Worm (Caenorhabditis elegans): Measurements from ENCODE around the gene F44E7.9.
"Not testable (repeated sequence)": the region's sequence is repeated elsewhere in the genome, so short reads cannot be mapped to it uniquely, and the experiment has no call there.

F44E7.9 gene

DNA sequence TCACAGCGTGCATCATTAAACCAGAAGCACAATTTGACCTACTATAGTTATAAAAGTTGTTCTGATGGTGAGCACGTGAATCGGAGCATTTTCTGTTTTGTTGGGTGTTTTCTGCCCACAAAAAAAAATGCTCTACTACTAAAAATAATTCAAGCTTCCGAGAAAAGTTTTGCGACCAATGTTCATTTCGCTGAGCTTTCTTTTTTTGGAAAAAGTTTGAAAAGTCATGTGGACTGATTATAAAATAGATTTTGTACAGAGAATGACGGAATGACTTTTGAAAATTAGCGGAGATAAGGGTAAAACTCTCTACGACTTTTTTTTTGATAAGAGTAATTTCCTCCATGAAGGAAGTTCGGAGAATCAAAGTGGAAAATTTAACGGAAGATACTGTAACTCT, 21.5 kb upstream of the F44E7.9 start:
- TF ChIP-seq nhr-25 (tag; optimal IDR thresholded peaks at IDR 0.05), result no peak
- TF ChIP-seq sma-9 (GFP tag; optimal IDR thresholded peaks at IDR 0.05), result peak; percentile 54
- TF ChIP-seq sma-9 (tag; optimal IDR thresholded peaks at IDR 0.05), result no peak
- TF ChIP-seq crh-2 (tag; optimal IDR thresholded peaks at IDR 0.05), result peak; percentile 20
- peak; percentile 41 for TF ChIP-seq fos-1 (tag; optimal IDR thresholded peaks at IDR 0.05)

DNA sequence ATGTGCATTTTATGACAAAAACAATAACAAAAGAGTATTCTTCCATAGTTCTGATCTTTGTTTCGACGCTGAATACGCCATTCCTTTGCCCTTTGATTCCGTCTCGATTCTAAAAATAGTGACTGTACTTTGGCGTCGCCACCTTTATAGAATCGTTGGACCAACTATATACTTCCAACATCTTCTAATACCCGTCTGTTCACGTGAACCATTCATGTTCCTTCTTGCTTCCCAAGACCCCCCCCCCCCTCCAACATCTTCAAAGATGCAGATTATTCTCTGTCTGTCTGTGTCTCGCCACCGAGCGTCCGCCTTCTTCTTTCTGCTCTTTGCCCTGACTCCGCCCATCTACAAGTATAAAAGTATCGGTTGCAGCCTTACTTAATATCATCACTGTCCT, 21.0 kb upstream of the F44E7.9 start:
- TF ChIP-seq crh-2 (tag; optimal IDR thresholded peaks at IDR 0.05), result no peak
- no peak for TF ChIP-seq dmd-4 (tag; optimal IDR thresholded peaks at IDR 0.05)
- TF ChIP-seq snpc-4 (tag; optimal IDR thresholded peaks at IDR 0.05), result no peak
- TF ChIP-seq elt-1 (tag; optimal IDR thresholded peaks at IDR 0.05), result no peak
- TF ChIP-seq nhr-11 (tag; optimal IDR thresholded peaks at IDR 0.05), result no peak
- no peak for TF ChIP-seq nhr-10 (tag; optimal IDR thresholded peaks at IDR 0.05)
- no peak for TF ChIP-seq mdl-1 (tag; optimal IDR thresholded peaks at IDR 0.05)
- TF ChIP-seq skn-1 (tag; optimal IDR thresholded peaks at IDR 0.05), result no peak
- no peak for TF ChIP-seq ztf-1 (GFP tag; conservative IDR thresholded peaks at IDR 0.05)
- TF ChIP-seq mbf-1 (tag; optimal IDR thresholded peaks at IDR 0.05), result no peak
- TF ChIP-seq nhr-129 (tag; optimal IDR thresholded peaks at IDR 0.05), result no peak
- no peak for TF ChIP-seq sma-9 (GFP tag; optimal IDR thresholded peaks at IDR 0.05)
- TF ChIP-seq sma-9 (tag; optimal IDR thresholded peaks at IDR 0.05), result no peak
- TF ChIP-seq fos-1 (tag; optimal IDR thresholded peaks at IDR 0.05), result no peak
- no peak for TF ChIP-seq nhr-6 (tag; optimal IDR thresholded peaks at IDR 0.05)
- TF ChIP-seq unc-55 (GFP tag; optimal IDR thresholded peaks at IDR 0.05), result no peak
- no peak for TF ChIP-seq unc-39 (tag; optimal IDR thresholded peaks at IDR 0.05)
- no peak for TF ChIP-seq C34F6.9 (tag; optimal IDR thresholded peaks at IDR 0.05)

DNA sequence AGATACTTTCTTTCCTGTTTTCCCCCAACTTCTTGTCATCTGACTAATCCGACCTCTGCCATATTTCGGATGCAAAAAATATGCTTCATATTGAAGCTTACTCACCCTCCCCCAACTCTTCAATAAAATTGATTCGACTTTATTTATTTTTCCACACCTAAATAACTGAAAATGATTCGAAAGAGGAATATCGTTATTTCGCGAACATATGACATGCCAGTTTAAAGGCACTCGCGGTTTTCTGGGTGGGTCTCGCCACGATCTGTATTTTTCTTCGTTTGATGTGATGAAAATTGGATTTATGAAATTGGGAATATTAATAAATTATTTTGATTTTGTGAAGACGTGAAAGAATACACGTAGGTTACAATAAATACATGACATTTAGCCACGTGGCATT, 19.4 kb upstream of the F44E7.9 start, which contains the start of gene F44E7.3:
TSS of gene F44E7.3 (plus strand) at position 319 of the 400 bp plus-strand sequence.
- no peak for TF ChIP-seq unc-39 (tag; optimal IDR thresholded peaks at IDR 0.05)
- peak; percentile 53 for TF ChIP-seq ama-1 (optimal IDR thresholded peaks at IDR 0.05)
- TF ChIP-seq unc-55 (GFP tag; optimal IDR thresholded peaks at IDR 0.05), result no peak

DNA sequence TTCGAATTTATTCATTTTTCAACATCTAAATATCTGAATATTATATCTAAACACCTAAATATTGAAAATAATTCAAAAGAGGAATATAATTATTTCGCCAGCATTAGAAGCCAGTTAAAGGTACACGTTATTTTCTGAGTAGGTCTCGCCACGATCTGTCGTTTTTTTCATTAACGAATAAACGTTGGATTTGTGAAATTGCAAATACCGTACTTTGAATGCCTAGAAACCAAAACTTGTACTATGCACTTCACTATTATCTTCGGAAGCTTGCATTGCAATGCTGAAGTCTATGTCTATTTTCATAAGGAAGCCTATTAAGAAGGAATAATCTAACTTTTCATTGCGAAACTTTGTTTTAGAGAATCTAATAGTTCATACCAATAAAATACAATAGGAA, 18.5 kb upstream of the F44E7.9 start:
- TF ChIP-seq peb-1 (tag; optimal IDR thresholded peaks at IDR 0.05) (no peak), elt-3 (tag; optimal IDR thresholded peaks at IDR 0.05) (no peak), mdl-1 (tag; optimal IDR thresholded peaks at IDR 0.05) (no peak), sma-9 (GFP tag; optimal IDR thresholded peaks at IDR 0.05) (no peak), sma-9 (tag; optimal IDR thresholded peaks at IDR 0.05) (no peak), ZK546.5 (tag; optimal IDR thresholded peaks at IDR 0.05) (no peak), alr-1 (tag; optimal IDR thresholded peaks at IDR 0.05) (no peak), nhr-10 (tag; optimal IDR thresholded peaks at IDR 0.05) (no peak), lsy-2 (tag; optimal IDR thresholded peaks at IDR 0.05) (no peak), elt-1 (tag; optimal IDR thresholded peaks at IDR 0.05) (no peak), nhr-129 (tag; optimal IDR thresholded peaks at IDR 0.05) (no peak), sma-3 (GFP tag; optimal IDR thresholded peaks at IDR 0.05) (no peak), unc-39 (tag; optimal IDR thresholded peaks at IDR 0.05) (no peak), aly-2 (tag; optimal IDR thresholded peaks at IDR 0.05) (no peak)

DNA sequence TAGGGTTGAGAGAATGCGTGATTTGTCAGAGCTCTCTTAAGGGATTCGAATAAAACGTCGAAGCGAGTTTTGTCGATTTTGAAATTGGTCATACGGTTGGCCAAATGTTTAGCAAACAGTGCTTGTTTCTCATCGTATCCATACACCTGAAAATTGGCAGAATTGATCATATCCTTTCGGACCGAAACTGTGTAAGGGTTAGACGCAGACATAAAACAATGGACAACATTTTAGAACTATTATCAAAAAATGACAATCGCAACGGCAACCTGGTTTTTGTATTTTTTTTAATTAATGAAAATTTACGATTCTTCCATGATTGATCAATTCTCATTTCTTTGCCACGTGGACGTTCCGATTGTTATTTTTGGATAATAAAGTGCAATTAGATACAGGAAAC, 16.9 kb upstream of the F44E7.9 start:
- TF ChIP-seq nhr-25 (tag; optimal IDR thresholded peaks at IDR 0.05), result no peak
- TF ChIP-seq Y55F3AM.14 (GFP tag; optimal IDR thresholded peaks at IDR 0.05), result no peak
- no peak for TF ChIP-seq elt-1 (tag; optimal IDR thresholded peaks at IDR 0.05)
- TF ChIP-seq nhr-21 (tag; optimal IDR thresholded peaks at IDR 0.05), result no peak
- no peak for TF ChIP-seq sma-3 (GFP tag; optimal IDR thresholded peaks at IDR 0.05)
- no peak for TF ChIP-seq fos-1 (tag; optimal IDR thresholded peaks at IDR 0.05)
- no peak for TF ChIP-seq ceh-16 (tag; optimal IDR thresholded peaks at IDR 0.05)
- TF ChIP-seq lsy-2 (tag; optimal IDR thresholded peaks at IDR 0.05), result no peak
- TF ChIP-seq lin-39 (tag; optimal IDR thresholded peaks at IDR 0.05), result no peak
- TF ChIP-seq ceh-82 (tag; optimal IDR thresholded peaks at IDR 0.05), result no peak

DNA sequence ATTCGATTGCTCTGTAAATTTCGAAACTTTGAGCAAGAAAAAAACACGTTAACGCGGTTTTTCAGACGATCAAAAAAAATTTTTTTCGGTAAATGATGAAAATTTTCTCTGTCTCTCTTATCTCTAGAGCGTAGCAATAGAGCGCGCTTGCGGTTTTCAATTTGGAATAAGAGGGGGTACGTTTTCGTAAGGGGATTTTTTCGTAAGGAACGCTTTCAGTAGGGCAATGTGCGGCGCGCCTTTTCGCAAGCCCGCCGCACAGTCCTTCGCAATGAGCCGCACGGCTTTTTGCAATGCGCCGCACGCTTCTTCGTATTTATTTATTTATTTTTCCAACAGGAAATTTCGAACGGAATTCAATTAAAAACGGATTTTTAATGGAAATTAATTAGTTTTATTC, 14.1 kb upstream of the F44E7.9 start, which contains the start of gene F44E7.4:
TSS of gene F44E7.4 (minus strand) at position 13 of the 400 bp plus-strand sequence.
- TF ChIP-seq lin-13 (GFP tag; optimal IDR thresholded peaks at IDR 0.05) (peak; percentile 50), crh-2 (tag; optimal IDR thresholded peaks at IDR 0.05) (peak; percentile 32), C34F6.9 (tag; optimal IDR thresholded peaks at IDR 0.05) (peak; percentile 59), lsy-2 (tag; optimal IDR thresholded peaks at IDR 0.05) (peak in 1 of 2 experiments; percentile 59), gmeb-1 (tag; optimal IDR thresholded peaks at IDR 0.05) (peak; percentile 3), nhr-129 (tag; optimal IDR thresholded peaks at IDR 0.05) (peak; percentile 52), F13H6.1 (tag; optimal IDR thresholded peaks at IDR 0.05) (peak; percentile 53), nhr-25 (tag; optimal IDR thresholded peaks at IDR 0.05) (peak; percentile 2), unc-55 (GFP tag; optimal IDR thresholded peaks at IDR 0.05) (peak; percentile 64), sma-3 (GFP tag; optimal IDR thresholded peaks at IDR 0.05) (peak; percentile 19), sma-9 (GFP tag; optimal IDR thresholded peaks at IDR 0.05) (peak; percentile 11)
- TF ChIP-seq sma-9 (tag; optimal IDR thresholded peaks at IDR 0.05), result not testable (repeated sequence)

Data from whole organism, L2 larva.